Fruit fly (Drosophila melanogaster) S2 (cell line): ENCODE measurements around the gene AOX4.

ENCODE experiments used
- CG8478 ChIP-seq: fragments of >200 bp; optimal IDR thresholded peaks from 2 replicates; lab custom pipeline; 2018
- CTCF ChIP-seq, 2 experiments: fragments of >200 bp; optimal IDR thresholded peaks; 2 replicates each; lab custom pipeline; 2018

DNA sequence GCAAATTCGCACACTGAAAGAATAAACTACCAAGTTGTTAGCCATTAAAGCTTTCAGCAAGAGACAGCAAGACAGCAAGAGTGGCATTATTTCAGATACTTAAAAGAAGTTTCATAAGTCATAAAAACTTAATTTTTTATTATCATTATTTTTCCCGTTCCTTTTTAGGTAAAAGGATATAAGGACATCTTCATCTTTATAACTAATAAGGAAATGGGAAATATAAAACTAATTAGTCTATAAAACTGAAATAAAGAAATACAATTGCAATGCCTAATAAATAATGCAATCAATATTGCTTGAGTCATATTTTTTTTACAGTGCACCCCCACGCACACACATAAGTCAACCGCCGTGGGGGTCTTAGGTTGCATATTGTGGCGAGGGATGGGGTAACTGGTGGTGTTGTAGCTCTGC lies 43.4 kb upstream of the AOX4 start:
- TF ChIP-seq CTCF (optimal IDR thresholded peaks at IDR 0.05; lab: Kevin White, UChicago) (no peak), CG8478 (lab: Kevin White, UChicago) (no peak)
